Worm (Caenorhabditis elegans) whole organism, L1 larva: Measurements from ENCODE around the gene alg-1.

ENCODE experiments used
- C04F5.9 ChIP-seq: sonication (generic microtip); optimal IDR thresholded peaks from 2 replicates; lab custom pipeline; 2016; ENCODE audit warnings: missing genetic modification characterization, missing compliant biosample characterization
- C16A3.4 ChIP-seq: fragments of 150-350 bp; optimal IDR thresholded peaks from 2 replicates; lab custom pipeline; 2014; ENCODE audit warnings: missing biosample characterization, missing genetic modification characterization
- F16B12.6 ChIP-seq: fragments of 150-350 bp; optimal IDR thresholded peaks from 2 replicates; lab custom pipeline; 2014; ENCODE audit warnings: missing biosample characterization, missing genetic modification characterization
- Y116A8C.19 ChIP-seq: sonication (generic microtip); optimal IDR thresholded peaks from 2 replicates; lab custom pipeline; 2016; ENCODE audit warnings: missing compliant biosample characterization, missing genetic modification characterization, borderline replicate concordance
- alr-1 ChIP-seq: fragments of 200-800 bp; sonication (Bioruptor generic); optimal IDR thresholded peaks from 2 replicates; lab custom pipeline; 2018; ENCODE audit warnings: borderline replicate concordance, mild to moderate bottlenecking, missing genetic modification characterization, missing compliant biosample characterization
- blmp-1 ChIP-seq: fragments of 150-350 bp; optimal IDR thresholded peaks from 2 replicates; lab custom pipeline; 2014; ENCODE audit warnings: missing biosample characterization, missing genetic modification characterization
- ceh-82 ChIP-seq, 3 experiments: fragments of 150-350 bp in 1 of 3; sonication (generic microtip) in 2 of 3; optimal IDR thresholded peaks; 2 replicates each; lab custom pipeline; 2014 to 2017; ENCODE audit warnings: missing biosample characterization in 3 of 3, missing genetic modification characterization in 3 of 3
- dpl-1 ChIP-seq, 3 experiments: fragments of 150-350 bp in 2 of 3; sonication (generic microtip) in 1 of 3; optimal IDR thresholded peaks; 2 replicates each; lab custom pipeline; 2014 to 2017; ENCODE audit warnings: missing biosample characterization in 3 of 3, missing genetic modification characterization in 3 of 3, missing genetic modification reagents in 3 of 3
- dsc-1 ChIP-seq: sonication (generic microtip); optimal IDR thresholded peaks from 2 replicates; lab custom pipeline; 2016; ENCODE audit warnings: mild to moderate bottlenecking, missing genetic modification characterization, missing compliant biosample characterization
- efl-1 ChIP-seq, 4 experiments: fragments of 150-350 bp; optimal IDR thresholded peaks in 3 of 4; peaks in 1 of 4; 1 replicate in 1 of 4; 2 replicates in 3 of 4; lab custom pipeline; 2014; ENCODE audit warnings: missing biosample characterization in 2 of 4, missing genetic modification characterization in 2 of 4, missing genetic modification reagents in 2 of 4
- efl-3 ChIP-seq: fragments of 200-800 bp; sonication (Bioruptor generic); optimal IDR thresholded peaks from 2 replicates; lab custom pipeline; 2018; ENCODE audit warnings: mild to moderate bottlenecking, missing genetic modification characterization, missing compliant biosample characterization
- elt-2 ChIP-seq: sonication (generic microtip); optimal IDR thresholded peaks from 2 replicates; lab custom pipeline; 2016; ENCODE audit warnings: missing genetic modification characterization, mild to moderate bottlenecking, inconsistent platforms, missing compliant biosample characterization, missing genetic modification reagents
- elt-3 ChIP-seq, 6 experiments: fragments of 150-350 bp in 1 of 6; sonication (generic microtip); optimal IDR thresholded peaks; 2 replicates each; lab custom pipeline; 2017 to 2018; ENCODE audit warnings: missing biosample characterization in 6 of 6, missing genetic modification characterization in 6 of 6, inconsistent platforms in 1 of 6
- fkh-4 ChIP-seq: sonication (generic microtip); optimal IDR thresholded peaks from 2 replicates; lab custom pipeline; 2016; ENCODE audit warnings: missing compliant biosample characterization, missing genetic modification characterization, borderline replicate concordance
- fos-1 ChIP-seq: fragments of 150-350 bp; optimal IDR thresholded peaks from 2 replicates; lab custom pipeline; 2014; ENCODE audit warnings: missing biosample characterization, missing genetic modification characterization
- hpl-2 ChIP-seq: fragments of 150-350 bp; optimal IDR thresholded peaks from 2 replicates; lab custom pipeline; 2014; ENCODE audit warnings: missing biosample characterization, missing genetic modification reagents, missing genetic modification characterization
- irx-1 ChIP-seq: sonication (generic microtip); optimal IDR thresholded peaks from 2 replicates; lab custom pipeline; 2016; ENCODE audit warnings: missing genetic modification characterization, missing compliant biosample characterization
- isw-1 ChIP-seq: fragments of 200-800 bp; sonication (Bioruptor generic); IDR thresholded peaks from 2 replicates; pipeline ENCODE4 v1.3.6; 2022; ENCODE audit warnings: missing genetic modification characterization, missing compliant biosample characterization
- lin-35 ChIP-seq, 2 experiments: fragments of 150-350 bp; optimal IDR thresholded peaks; 2 replicates each; lab custom pipeline; 2014; ENCODE audit warnings: missing biosample characterization in 2 of 2, missing genetic modification characterization in 2 of 2, missing genetic modification reagents in 2 of 2
- lsy-2 ChIP-seq, 2 experiments: fragments of 150-350 bp; optimal IDR thresholded peaks; 2 replicates each; lab custom pipeline; 2014; ENCODE audit warnings: missing biosample characterization in 2 of 2, missing genetic modification characterization in 2 of 2
- mdl-1 ChIP-seq, 2 experiments: fragments of 150-350 bp; optimal IDR thresholded peaks; 2 replicates each; lab custom pipeline; 2014 to 2017; ENCODE audit warnings: missing biosample characterization in 2 of 2, missing genetic modification characterization in 2 of 2, inconsistent platforms in 1 of 2
- mef-2 ChIP-seq: fragments of 150-350 bp; optimal IDR thresholded peaks from 2 replicates; lab custom pipeline; 2014; ENCODE audit warnings: missing biosample characterization, missing genetic modification characterization
- mep-1 ChIP-seq: fragments of 150-350 bp; optimal IDR thresholded peaks from 2 replicates; lab custom pipeline; 2014; ENCODE audit warnings: missing biosample characterization, missing genetic modification characterization
- nhr-11 ChIP-seq: fragments of 150-350 bp; optimal IDR thresholded peaks from 2 replicates; lab custom pipeline; 2014; ENCODE audit warnings: missing biosample characterization, missing genetic modification characterization
- nhr-19 ChIP-seq: fragments of 200-800 bp; sonication (Bioruptor generic); conservative IDR thresholded peaks from 2 replicates; pipeline ENCODE4 v1.3.6; 2022; ENCODE audit warnings: missing genetic modification characterization, missing compliant biosample characterization
- nhr-20 ChIP-seq: sonication (generic microtip); optimal IDR thresholded peaks from 2 replicates; lab custom pipeline; 2016; ENCODE audit warnings: mild to moderate bottlenecking, missing genetic modification characterization, missing compliant biosample characterization
- nhr-47 ChIP-seq: sonication (generic microtip); optimal IDR thresholded peaks from 2 replicates; lab custom pipeline; 2016; ENCODE audit warnings: mild to moderate bottlenecking, missing genetic modification characterization, moderate library complexity, missing compliant biosample characterization
- nhr-71 ChIP-seq: sonication (generic microtip); optimal IDR thresholded peaks from 2 replicates; lab custom pipeline; 2016; ENCODE audit warnings: mild to moderate bottlenecking, missing genetic modification characterization, moderate library complexity, missing compliant biosample characterization
- nhr-77 ChIP-seq: fragments of 150-350 bp; optimal IDR thresholded peaks from 2 replicates; lab custom pipeline; 2014; ENCODE audit warnings: missing biosample characterization, missing genetic modification characterization
- nhr-84 ChIP-seq: sonication (generic microtip); optimal IDR thresholded peaks from 2 replicates; lab custom pipeline; 2017; ENCODE audit warnings: missing biosample characterization, missing genetic modification characterization
- nhr-85 ChIP-seq: sonication (generic microtip); peaks from one replicate; lab custom pipeline; 2016; ENCODE audit warnings: missing genetic modification characterization, inconsistent platforms, missing compliant biosample characterization
- nhr-90 ChIP-seq: sonication (generic microtip); optimal IDR thresholded peaks from 2 replicates; lab custom pipeline; 2016; ENCODE audit warnings: mild to moderate bottlenecking, missing genetic modification characterization, missing compliant biosample characterization; ENCODE audit not compliant: poor library complexity
- pag-3 ChIP-seq: sonication (generic microtip); optimal IDR thresholded peaks from 2 replicates; lab custom pipeline; 2017; ENCODE audit warnings: missing genetic modification characterization, mild to moderate bottlenecking, missing compliant biosample characterization, antibody characterized with exemption, borderline replicate concordance; ENCODE audit not compliant: insufficient read depth
- rnt-1 ChIP-seq: sonication (generic microtip); optimal IDR thresholded peaks from 2 replicates; lab custom pipeline; 2016; ENCODE audit warnings: mild to moderate bottlenecking, missing genetic modification characterization, moderate library complexity, missing compliant biosample characterization
- skn-1 ChIP-seq: fragments of 150-350 bp; optimal IDR thresholded peaks from 2 replicates; lab custom pipeline; 2014; ENCODE audit warnings: missing biosample characterization, missing genetic modification characterization
- snpc-4 ChIP-seq: fragments of 150-350 bp; optimal IDR thresholded peaks from 2 replicates; lab custom pipeline; 2014; ENCODE audit warnings: missing biosample characterization, missing genetic modification characterization
- snu-23 ChIP-seq: sonication (generic microtip); optimal IDR thresholded peaks from 2 replicates; lab custom pipeline; 2016; ENCODE audit warnings: missing genetic modification characterization, missing compliant biosample characterization
- sox-4 ChIP-seq: sonication (generic microtip); optimal IDR thresholded peaks from 2 replicates; lab custom pipeline; 2016; ENCODE audit warnings: missing genetic modification characterization, missing compliant biosample characterization
- sptf-1 ChIP-seq: fragments of 150-350 bp; optimal IDR thresholded peaks from 2 replicates; lab custom pipeline; 2014; ENCODE audit warnings: missing biosample characterization, missing genetic modification characterization
- swsn-7 ChIP-seq: sonication (generic microtip); optimal IDR thresholded peaks from 2 replicates; lab custom pipeline; 2016; ENCODE audit warnings: missing genetic modification characterization, missing compliant biosample characterization
- tbx-2 ChIP-seq: sonication (generic microtip); optimal IDR thresholded peaks from 2 replicates; lab custom pipeline; 2016; ENCODE audit warnings: missing genetic modification characterization, missing compliant biosample characterization
- unc-130 ChIP-seq: fragments of 150-350 bp; optimal IDR thresholded peaks from 2 replicates; lab custom pipeline; 2017; ENCODE audit warnings: missing biosample characterization, missing genetic modification characterization, inconsistent platforms
- unc-86 ChIP-seq: sonication (generic microtip); optimal IDR thresholded peaks from 2 replicates; lab custom pipeline; 2016; ENCODE audit warnings: missing genetic modification characterization, missing compliant biosample characterization
- vab-15 ChIP-seq: sonication (generic microtip); optimal IDR thresholded peaks from 2 replicates; lab custom pipeline; 2017; ENCODE audit warnings: missing genotype, mild to moderate bottlenecking, missing genetic modification characterization, missing compliant biosample characterization
- xbp-1 ChIP-seq: sonication (generic microtip); optimal IDR thresholded peaks from 2 replicates; lab custom pipeline; 2016; ENCODE audit warnings: missing genetic modification characterization, missing compliant biosample characterization
- ztf-11 ChIP-seq, 2 experiments: sonication (generic microtip); optimal IDR thresholded peaks; 2 replicates each; lab custom pipeline; 2016 to 2017; ENCODE audit warnings: missing genetic modification characterization in 2 of 2, missing biosample characterization in 1 of 2, missing compliant biosample characterization in 1 of 2

Gene alg-1

DNA sequence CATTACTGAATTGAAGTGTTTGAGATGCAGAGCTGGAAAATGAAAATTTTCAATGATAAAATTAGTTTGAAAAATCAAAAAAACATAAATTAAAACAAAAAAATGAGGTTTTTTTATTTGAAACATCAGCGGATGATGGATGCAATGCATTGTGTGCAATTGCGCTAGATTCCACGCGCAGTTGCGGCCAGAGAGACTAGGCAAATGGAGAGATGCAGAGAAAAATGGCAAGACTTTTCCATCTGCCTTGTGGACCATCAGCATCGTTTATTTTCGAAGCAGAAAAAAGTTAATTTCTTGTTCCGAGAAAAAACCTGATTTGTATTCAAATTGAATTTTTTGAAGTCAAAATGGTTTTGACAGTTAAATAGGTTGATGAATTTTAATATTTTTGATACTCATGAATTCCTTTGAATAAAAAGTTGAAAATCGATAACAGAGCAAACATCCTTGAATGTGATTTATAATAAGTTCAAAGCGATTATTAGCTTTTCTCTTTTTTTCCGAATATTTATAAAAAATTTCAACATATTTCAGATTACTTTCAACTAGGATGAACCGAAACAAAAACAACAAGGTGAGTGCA is 47.0 kb downstream of the alg-1 start, which contains the start of the genes C31E10.5 and C31E10.6:
C31E10.5 (minus strand) TSS at position 32 of the 586 bp plus-strand sequence.
C31E10.6 (plus strand) TSS at position 536 of the 586 bp plus-strand sequence.
- TF ChIP-seq isw-1 (GFP tag; lab: Robert Waterston, UW) = peak; percentile 24
- TF ChIP-seq fkh-4 = no peak
- peak in 1 of 2 experiments; percentile 28 for TF ChIP-seq mdl-1 (tag; optimal IDR thresholded peaks at IDR 0.05; lab: Kevin White, UChicago)
- TF ChIP-seq irx-1 (tag; lab: Kevin White, UChicago) = peak; percentile 30
- TF ChIP-seq elt-3 (tag; optimal IDR thresholded peaks at IDR 0.05; lab: Kevin White, UChicago) = peak in 1 of 6 experiments; percentile 7
- TF ChIP-seq nhr-47 (tag; lab: Kevin White, UChicago) = peak; percentile 72
- peak; percentile 36 for TF ChIP-seq pag-3 (tag; lab: Kevin White, UChicago)
- TF ChIP-seq nhr-11 (tag; lab: Kevin White, UChicago) = no peak
- peak; percentile 53 for TF ChIP-seq nhr-19 (GFP tag; lab: Robert Waterston, UW)
- TF ChIP-seq swsn-7 (tag; lab: Kevin White, UChicago) = peak; percentile 52
- peak; percentile 68 for TF ChIP-seq C16A3.4 (tag; lab: Kevin White, UChicago)
- TF ChIP-seq hpl-2 (GFP tag; lab: Kevin White, UChicago) = no peak
- no peak for TF ChIP-seq Y116A8C.19
- peak; percentile 73 for TF ChIP-seq nhr-71 (tag; lab: Kevin White, UChicago)
- peak; percentile 73 for TF ChIP-seq unc-130 (tag; lab: Kevin White, UChicago)
- TF ChIP-seq lin-35 (GFP tag; optimal IDR thresholded peaks at IDR 0.05; lab: Kevin White, UChicago) = peak; percentile 28 to 72
- no peak for TF ChIP-seq nhr-84 (tag; lab: Kevin White, UChicago)
- peak; percentile 49 for TF ChIP-seq skn-1 (tag; lab: Kevin White, UChicago)
- peak; percentile 4 for TF ChIP-seq fos-1
- TF ChIP-seq efl-1 (optimal IDR thresholded peaks at IDR 0.05; lab: Kevin White, UChicago) = peak; percentile 50 to 52
- TF ChIP-seq efl-1 (GFP tag; optimal IDR thresholded peaks at IDR 0.05 in 1 of 2; lab: Kevin White, UChicago) = peak in 1 of 2 experiments; percentile 43
- peak; percentile 44 for TF ChIP-seq unc-86 (tag; lab: Kevin White, UChicago)
- peak; percentile 10 for TF ChIP-seq blmp-1
- no peak for TF ChIP-seq nhr-77
- TF ChIP-seq nhr-85 (tag; lab: Kevin White, UChicago) = peak; percentile 77
- TF ChIP-seq C04F5.9 (tag; lab: Kevin White, UChicago) = no peak
- peak; percentile 39 to 74 for TF ChIP-seq lsy-2 (tag; optimal IDR thresholded peaks at IDR 0.05; lab: Kevin White, UChicago)
- no peak for TF ChIP-seq alr-1 (tag; lab: Kevin White, UChicago)
- no peak for TF ChIP-seq sox-4
- no peak for TF ChIP-seq sptf-1 (tag; lab: Kevin White, UChicago)
- TF ChIP-seq tbx-2 = peak; percentile 64
- TF ChIP-seq vab-15 (tag; lab: Kevin White, UChicago) = no peak
- TF ChIP-seq efl-3 = no peak
- TF ChIP-seq mef-2 (tag; lab: Kevin White, UChicago) = no peak
- peak; percentile 44 for TF ChIP-seq xbp-1 (tag; lab: Kevin White, UChicago)
- TF ChIP-seq elt-2 (tag; lab: Kevin White, UChicago) = no peak
- peak; percentile 96 for TF ChIP-seq F16B12.6
- TF ChIP-seq nhr-20 (tag; lab: Kevin White, UChicago) = peak; percentile 60
- peak; percentile 79 for TF ChIP-seq mep-1
- peak; percentile 26 to 61 (median 55) for TF ChIP-seq ceh-82 (tag; optimal IDR thresholded peaks at IDR 0.05; lab: Kevin White, UChicago)
- TF ChIP-seq rnt-1 (tag; lab: Kevin White, UChicago) = peak; percentile 74
- TF ChIP-seq nhr-90 = peak; percentile 53
- peak; percentile 73 for TF ChIP-seq snu-23 (GFP tag; lab: Kevin White, UChicago)
- peak; percentile 33 to 39 (median 38) for TF ChIP-seq dpl-1 (GFP tag; optimal IDR thresholded peaks at IDR 0.05; lab: Kevin White, UChicago)
- TF ChIP-seq ztf-11 (tag; optimal IDR thresholded peaks at IDR 0.05; lab: Kevin White, UChicago) = no peak
- peak; percentile 47 for TF ChIP-seq dsc-1
- peak; percentile 20 for TF ChIP-seq snpc-4 (tag; lab: Kevin White, UChicago)
